Worm (Caenorhabditis elegans): ENCODE data around the gene igdb-3.
A peak's percentile ranks its signal among the peaks of the same experiment; 100 is the strongest.

igdb-3 gene

ce11 chrX:6413583-6413982 lies 28.3 kb downstream of the igdb-3 start:
- TF ChIP-seq fkh-2 (tag; optimal IDR thresholded peaks at IDR 0.05), result no peak
- TF ChIP-seq elt-1 (tag; optimal IDR thresholded peaks at IDR 0.05), result peak; percentile 11
- no peak for TF ChIP-seq nhr-23 (tag; optimal IDR thresholded peaks at IDR 0.05)
- TF ChIP-seq snpc-4 (tag; optimal IDR thresholded peaks at IDR 0.05), result no peak
- TF ChIP-seq lin-39 (tag; optimal IDR thresholded peaks at IDR 0.05), result peak; percentile 31

DNA sequence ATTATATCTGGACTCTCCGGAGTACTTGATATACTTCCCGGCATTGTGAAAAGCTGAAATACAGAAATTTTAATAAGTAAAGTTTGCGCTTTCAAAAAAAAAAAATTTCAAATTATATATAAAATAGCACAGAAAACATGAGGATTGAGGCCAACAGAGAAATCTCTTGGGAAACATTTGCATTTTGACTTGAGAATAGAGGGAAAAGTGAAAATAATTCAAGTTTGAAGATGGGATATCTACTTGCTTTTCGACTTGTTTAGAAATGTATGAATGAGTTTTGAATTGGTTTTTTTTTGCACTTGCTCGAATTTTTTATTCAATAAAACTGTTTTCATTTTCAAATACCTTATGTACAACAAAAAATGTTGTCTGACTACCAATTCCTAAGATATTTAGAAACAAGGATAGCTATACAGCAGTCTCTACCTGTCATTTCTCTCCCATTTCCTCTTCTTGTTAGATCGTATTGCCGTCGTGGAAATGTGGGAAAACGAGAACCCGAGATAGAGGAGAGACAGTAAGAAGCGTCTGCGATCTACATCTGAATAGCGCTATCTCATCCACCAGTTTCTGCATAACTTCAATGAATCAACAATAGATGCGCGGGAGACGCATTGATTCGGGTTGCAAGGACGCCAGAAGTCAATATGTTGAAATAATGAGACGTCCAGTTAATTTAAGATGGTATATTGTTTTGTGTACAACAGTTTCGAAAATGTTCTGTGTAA lies 31.2 kb downstream of the igdb-3 start, which contains the start of gene T22E5.6:
TSS of gene T22E5.6 (minus strand) at position 51 of the 731 bp plus-strand sequence.
- TF ChIP-seq nhr-23 (tag; optimal IDR thresholded peaks at IDR 0.05) (peak; percentile 43), nhr-25 (tag; optimal IDR thresholded peaks at IDR 0.05) (peak; percentile 63), hmg-11 (tag; optimal IDR thresholded peaks at IDR 0.05) (no peak), elt-3 (tag; optimal IDR thresholded peaks at IDR 0.05) (peak in 1 of 3 experiments; percentile 48), jun-1 (tag; optimal IDR thresholded peaks at IDR 0.05) (no peak), lsy-12 (tag; optimal IDR thresholded peaks at IDR 0.05) (no peak)

ce11 chrX:6419113-6419512 lies 33.8 kb downstream of the igdb-3 start:
- TF ChIP-seq daf-12 (tag; optimal IDR thresholded peaks at IDR 0.05), result no peak
- no peak for TF ChIP-seq unc-39 (tag; optimal IDR thresholded peaks at IDR 0.05)
- no peak for TF ChIP-seq lin-39 (tag; optimal IDR thresholded peaks at IDR 0.05)
- no peak for TF ChIP-seq aly-2 (tag; optimal IDR thresholded peaks at IDR 0.05)
- TF ChIP-seq jun-1 (tag; optimal IDR thresholded peaks at IDR 0.05), result no peak
- no peak for TF ChIP-seq skn-1 (tag; optimal IDR thresholded peaks at IDR 0.05)
- no peak for TF ChIP-seq ZK546.5 (tag; optimal IDR thresholded peaks at IDR 0.05)
- TF ChIP-seq unc-62 (GFP tag; optimal IDR thresholded peaks at IDR 0.05), result no peak

DNA sequence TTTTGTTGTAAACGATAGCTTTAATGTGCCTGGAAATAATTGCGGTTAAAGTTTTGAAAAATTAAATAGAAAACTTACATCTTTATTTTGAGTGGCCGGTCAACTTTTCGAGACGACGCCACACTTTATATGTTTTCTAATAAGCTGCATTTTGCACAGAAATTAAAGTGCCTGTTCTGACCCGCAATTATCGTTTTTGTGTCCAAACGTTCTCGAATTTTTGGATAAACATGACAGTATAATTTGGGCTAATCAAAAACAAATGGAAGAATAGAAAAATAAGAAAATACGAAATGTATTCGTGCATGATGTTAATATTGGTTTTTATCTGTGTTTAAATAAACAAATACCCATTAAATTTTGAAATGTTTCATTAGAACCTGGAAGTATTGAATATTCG lies 35.4 kb downstream of the igdb-3 start, which contains the start of gene K10C2.12:
TSS of gene K10C2.12 (minus strand) at position 101 of the 400 bp plus-strand sequence.
- TF ChIP-seq egl-27 (tag; optimal IDR thresholded peaks at IDR 0.05) (no peak), lin-39 (tag; optimal IDR thresholded peaks at IDR 0.05) (no peak), nhr-28 (tag; optimal IDR thresholded peaks at IDR 0.05) (no peak), lin-15B (tag; optimal IDR thresholded peaks at IDR 0.05) (no peak), daf-12 (tag; optimal IDR thresholded peaks at IDR 0.05) (no peak), jun-1 (tag; optimal IDR thresholded peaks at IDR 0.05) (no peak), elt-3 (tag; optimal IDR thresholded peaks at IDR 0.05) (no peak), nfya-1 (tag; optimal IDR thresholded peaks at IDR 0.05; ENCODE audit: insufficient read depth) (no peak), elt-2 (tag; optimal IDR thresholded peaks at IDR 0.05) (no peak)

DNA sequence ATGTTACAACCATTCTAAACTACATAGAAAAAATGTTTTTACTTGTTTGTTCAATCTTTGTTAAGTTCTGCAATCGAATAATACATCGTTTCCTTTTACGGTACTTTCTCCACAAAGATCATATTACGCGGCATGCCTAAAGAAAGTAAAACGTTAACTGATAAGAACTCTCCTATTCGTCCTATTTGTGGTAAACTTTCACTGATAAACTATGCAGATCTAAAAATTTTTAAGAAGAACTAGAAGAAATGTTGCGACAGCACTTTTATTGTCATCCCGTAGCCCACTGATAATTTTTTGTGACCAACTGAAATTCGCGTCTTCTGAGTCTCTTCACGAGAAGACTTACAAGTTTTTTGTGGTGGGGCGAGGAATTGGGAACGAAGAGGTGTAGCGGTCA lies 41.9 kb downstream of the igdb-3 start:
- TF ChIP-seq elt-2 (tag; optimal IDR thresholded peaks at IDR 0.05), result peak; percentile 95
- TF ChIP-seq skn-1 (tag; optimal IDR thresholded peaks at IDR 0.05), result peak; percentile 36
- TF ChIP-seq ztf-4 (tag; optimal IDR thresholded peaks at IDR 0.05), result no peak
- peak; percentile 97 for TF ChIP-seq pqm-1 (tag; optimal IDR thresholded peaks at IDR 0.05)

ce11 chrX:6429552-6429951 lies 44.3 kb downstream of the igdb-3 start:
- TF ChIP-seq pqm-1 (tag; optimal IDR thresholded peaks at IDR 0.05) (peak; percentile 84), egl-27 (tag; optimal IDR thresholded peaks at IDR 0.05) (no peak), mdl-1 (tag; optimal IDR thresholded peaks at IDR 0.05) (no peak), jun-1 (tag; optimal IDR thresholded peaks at IDR 0.05) (no peak), ama-1 (optimal IDR thresholded peaks at IDR 0.05) (no peak), nfya-1 (tag; optimal IDR thresholded peaks at IDR 0.05; ENCODE audit: insufficient read depth) (no peak), nhr-23 (tag; optimal IDR thresholded peaks at IDR 0.05) (no peak), lin-39 (tag; optimal IDR thresholded peaks at IDR 0.05) (no peak), aly-2 (tag; optimal IDR thresholded peaks at IDR 0.05) (no peak), nhr-77 (tag; optimal IDR thresholded peaks at IDR 0.05) (no peak), nhr-28 (tag; optimal IDR thresholded peaks at IDR 0.05) (no peak), nhr-237 (tag; optimal IDR thresholded peaks at IDR 0.05) (no peak), skn-1 (tag; optimal IDR thresholded peaks at IDR 0.05) (no peak), elt-2 (tag; optimal IDR thresholded peaks at IDR 0.05) (peak; percentile 85), sea-2 (GFP tag; optimal IDR thresholded peaks at IDR 0.05) (no peak), mml-1 (tag; optimal IDR thresholded peaks at IDR 0.05) (no peak)

Measured in whole organism, L3 larva.